Fruit fly (Drosophila melanogaster): ENCODE data around the gene CG17732.

DNA sequence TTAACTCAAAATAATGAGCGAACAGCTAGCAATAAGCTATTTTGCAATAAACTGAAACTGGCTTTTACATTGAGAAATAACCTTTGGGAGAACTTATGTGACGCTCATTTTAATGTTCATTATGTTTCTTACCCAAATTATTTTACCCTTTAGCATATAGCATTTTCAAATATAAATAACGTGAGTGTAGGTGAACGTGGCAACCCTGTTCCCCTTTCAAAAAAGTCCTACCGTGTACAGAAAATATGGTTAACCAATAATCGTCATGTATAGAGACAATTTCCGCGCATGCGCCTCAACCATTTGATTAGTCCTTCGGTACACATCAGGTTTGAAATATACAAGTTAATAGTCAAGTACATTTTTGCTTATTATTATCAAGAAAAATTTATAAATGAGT, 12.5 kb downstream of the CG17732 start:
- TF ChIP-seq pan (optimal IDR thresholded peaks at IDR 0.05) = no peak
- TF ChIP-seq h (GFP tag; optimal IDR thresholded peaks at IDR 0.05) = no peak
- TF ChIP-seq usp (GFP tag; optimal IDR thresholded peaks at IDR 0.05) = no peak
- TF ChIP-seq psq (GFP tag; optimal IDR thresholded peaks at IDR 0.05) = no peak
- TF ChIP-seq sage (GFP tag; optimal IDR thresholded peaks at IDR 0.05) = no peak
- no peak for TF ChIP-seq br (GFP tag; optimal IDR thresholded peaks at IDR 0.05)
- no peak for TF ChIP-seq Myc (optimal IDR thresholded peaks at IDR 0.05)
